Fruit fly (Drosophila melanogaster) Kc167 (cell line): Measurements from ENCODE around the gene CG13063.

Experiments used
- Myc ChIP-seq: fragments of >200 bp; optimal IDR thresholded peaks from 2 replicates; lab custom pipeline; 2017; ENCODE audit warnings: missing external identifiers
- Sin3A ChIP-seq: fragments of >200 bp; optimal IDR thresholded peaks from 2 replicates; lab custom pipeline; 2018; ENCODE audit warnings: missing external identifiers
- h ChIP-seq: fragments of >200 bp; optimal IDR thresholded peaks from 3 replicates; lab custom pipeline; 2018; ENCODE audit warnings: missing external identifiers
- insv ChIP-seq: fragments of >200 bp; optimal IDR thresholded peaks from 3 replicates; lab custom pipeline; 2018; ENCODE audit warnings: missing external identifiers
- psq ChIP-seq: fragments of >200 bp; optimal IDR thresholded peaks from 2 replicates; lab custom pipeline; 2017; ENCODE audit warnings: missing external identifiers
- ttk ChIP-seq: sonication (Bioruptor generic); optimal IDR thresholded peaks from 2 replicates; lab custom pipeline; 2017; ENCODE audit warnings: missing external identifiers

dm6 chr3L:16313985-16314384 lies 7.6 kb downstream of the CG13063 start, which contains the start of gene CG13062:
- TF ChIP-seq ttk (no peak), Myc (no peak), h (lab: Kevin White, UChicago) (no peak), psq (lab: Kevin White, UChicago) (no peak), Sin3A (lab: Kevin White, UChicago) (no peak), insv (no peak)
